Worm (Caenorhabditis elegans): ENCODE data around the gene T28D9.4.

DNA sequence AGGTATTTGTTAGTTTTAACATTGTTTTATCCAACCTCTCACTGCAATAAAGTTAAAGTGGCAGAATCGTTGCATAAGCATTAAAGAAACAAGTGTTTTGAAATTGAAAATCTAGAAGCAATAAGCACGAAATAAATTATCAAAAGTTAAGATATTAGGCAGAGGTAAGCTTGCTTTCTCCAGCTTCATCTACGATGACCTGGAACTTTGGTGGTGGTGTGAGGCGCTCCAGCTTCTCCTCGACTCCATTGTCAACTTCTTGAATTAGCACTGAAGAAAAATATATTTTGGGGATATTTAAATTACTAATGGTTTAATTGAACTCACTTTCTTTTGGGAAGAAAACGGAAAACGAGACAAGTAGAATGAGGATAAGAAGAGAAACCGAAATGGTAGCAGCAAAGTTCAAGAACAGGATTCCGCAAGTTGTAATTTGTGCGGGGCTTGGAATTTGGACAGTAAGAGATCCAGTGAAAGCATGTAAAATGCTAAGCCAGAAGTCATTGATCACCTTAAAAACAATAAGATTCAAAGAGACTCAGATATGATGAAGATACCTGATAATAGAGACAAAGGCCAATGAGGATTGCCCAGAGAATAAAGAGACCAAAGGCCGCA lies 17.1 kb downstream of the T28D9.4 start:
- TF ChIP-seq nhr-76 (tag; optimal IDR thresholded peaks at IDR 0.05): no peak
- TF ChIP-seq snpc-4 (tag; optimal IDR thresholded peaks at IDR 0.05): no peak
- TF ChIP-seq pha-4 (tag; optimal IDR thresholded peaks at IDR 0.05): no peak
- no peak for TF ChIP-seq nhr-237 (tag; optimal IDR thresholded peaks at IDR 0.05)
